Fruit fly (Drosophila melanogaster) whole organism, embryonic: ENCODE results near the gene CG33306.
A peak's percentile ranks its signal among the peaks of the same experiment; 100 is the strongest.

Experiments
- CG10431 ChIP-seq: fragments of 200-800 bp; sonication (Bioruptor generic); optimal IDR thresholded peaks from 3 replicates; lab custom pipeline; 2018; ENCODE audit warnings: missing biosample characterization, mild to moderate bottlenecking, missing genetic modification characterization
- CG10654 ChIP-seq: fragments of 200-800 bp; sonication (Bioruptor generic); optimal IDR thresholded peaks from 2 replicates; lab custom pipeline; 2016; ENCODE audit warnings: missing biosample characterization, missing genetic modification characterization
- CG11723 ChIP-seq: fragments of 200-800 bp; sonication (Bioruptor generic); optimal IDR thresholded peaks from 2 replicates; lab custom pipeline; 2017; ENCODE audit warnings: missing biosample characterization, mild to moderate bottlenecking, missing genetic modification characterization
- CG12219 ChIP-seq: fragments of 200-800 bp; sonication (Bioruptor generic); optimal IDR thresholded peaks from 3 replicates; lab custom pipeline; 2018; ENCODE audit warnings: missing biosample characterization, mild to moderate bottlenecking, missing genetic modification characterization
- CG12769 ChIP-seq: fragments of 200-800 bp; sonication (Bioruptor generic); optimal IDR thresholded peaks from 2 replicates; lab custom pipeline; 2019; ENCODE audit warnings: missing biosample characterization, mild to moderate bottlenecking, missing genetic modification characterization, moderate library complexity
- CG15601 ChIP-seq: fragments of 200-800 bp; sonication (Bioruptor generic); optimal IDR thresholded peaks from 3 replicates; lab custom pipeline; 2019; ENCODE audit warnings: missing biosample characterization, mild to moderate bottlenecking, missing genetic modification characterization, moderate library complexity
- CG18262 ChIP-seq: fragments of 200-800 bp; optimal IDR thresholded peaks from 3 replicates; lab custom pipeline; 2019; ENCODE audit warnings: missing biosample characterization, mild to moderate bottlenecking, missing genetic modification characterization, moderate library complexity
- CG18476 ChIP-seq: fragments of 200-800 bp; sonication (Bioruptor generic); optimal IDR thresholded peaks from 2 replicates; lab custom pipeline; 2016; ENCODE audit warnings: missing biosample characterization, mild to moderate bottlenecking, missing genetic modification characterization
- CG2116 ChIP-seq: fragments of 200-800 bp; sonication (Bioruptor generic); optimal IDR thresholded peaks from 3 replicates; lab custom pipeline; 2018; ENCODE audit warnings: missing biosample characterization, mild to moderate bottlenecking, missing genetic modification characterization
- CG2129 ChIP-seq: fragments of 200-800 bp; sonication (Bioruptor generic); IDR thresholded peaks from 2 replicates; pipeline ENCODE4 v1.3.6; 2022; ENCODE audit warnings: missing biosample characterization, missing genetic modification characterization; ENCODE audit not compliant: partially characterized antibody
- CG2889 ChIP-seq: fragments of 200-800 bp; sonication (Bioruptor generic); IDR thresholded peaks from 3 replicates; pipeline ENCODE4 v1.3.6; 2022; ENCODE audit warnings: missing biosample characterization, missing genetic modification characterization
- CG3065 ChIP-seq: fragments of 200-800 bp; sonication (Bioruptor generic); optimal IDR thresholded peaks from 2 replicates; lab custom pipeline; 2016; ENCODE audit warnings: missing biosample characterization, missing genetic modification characterization
- CG31224 ChIP-seq: fragments of 200-800 bp; sonication (Bioruptor generic); IDR thresholded peaks from 2 replicates; pipeline ENCODE4 v1.3.6; 2022; ENCODE audit warnings: missing biosample characterization, missing genetic modification characterization
- CG3726 ChIP-seq: fragments of 200-800 bp; sonication (Bioruptor generic); IDR thresholded peaks from 3 replicates; pipeline ENCODE4, ENCODE4 v1.3.6; 2022; ENCODE audit warnings: missing biosample characterization, missing genetic modification characterization
- CG3995 ChIP-seq: fragments of 200-800 bp; sonication (Bioruptor generic); optimal IDR thresholded peaks from 3 replicates; lab custom pipeline; 2016; ENCODE audit warnings: missing biosample characterization, missing genetic modification characterization
- CG4360 ChIP-seq: fragments of 200-800 bp; sonication (Bioruptor generic); IDR thresholded peaks from 2 replicates; pipeline ENCODE4 v1.3.6; 2022; ENCODE audit warnings: missing biosample characterization, missing genetic modification characterization
- CG6175 ChIP-seq: fragments of 200-800 bp; sonication (Bioruptor generic); IDR thresholded peaks from 3 replicates; pipeline ENCODE4 v1.3.6; 2022; ENCODE audit warnings: missing biosample characterization, missing genetic modification characterization
- CG6683 ChIP-seq: fragments of 200-800 bp; sonication (Bioruptor generic); optimal IDR thresholded peaks from 2 replicates; lab custom pipeline; 2017; ENCODE audit warnings: missing biosample characterization, mild to moderate bottlenecking, missing genetic modification characterization, missing genetic modification reagents
- CG6854 ChIP-seq: fragments of 200-800 bp; sonication (Bioruptor generic); optimal IDR thresholded peaks from 3 replicates; lab custom pipeline; 2017; ENCODE audit warnings: missing biosample characterization, mild to moderate bottlenecking, missing genetic modification characterization
- CG7963 ChIP-seq: fragments of 200-800 bp; sonication (Bioruptor generic); IDR thresholded peaks from 3 replicates; pipeline ENCODE4 v1.3.6; 2022; ENCODE audit warnings: missing biosample characterization, missing genetic modification characterization; ENCODE audit not compliant: partially characterized antibody
- CG9817 ChIP-seq: fragments of 200-800 bp; sonication (Bioruptor generic); optimal IDR thresholded peaks from 2 replicates; lab custom pipeline; 2018; ENCODE audit warnings: missing biosample characterization, mild to moderate bottlenecking, missing genetic modification characterization, moderate library complexity
- Chrac-16 ChIP-seq: fragments of 200-800 bp; sonication (Bioruptor generic); optimal IDR thresholded peaks from 3 replicates; lab custom pipeline; 2016; ENCODE audit warnings: missing biosample characterization, missing genetic modification characterization
- CkIIα-i1 ChIP-seq: fragments of 200-800 bp; sonication (Bioruptor generic); IDR thresholded peaks from 2 replicates; pipeline ENCODE4 v1.3.6; 2022; ENCODE audit warnings: missing biosample characterization, missing genetic modification characterization
- CrebB ChIP-seq: fragments of 200-800 bp; sonication (Bioruptor generic); optimal IDR thresholded peaks from 3 replicates; lab custom pipeline; 2018; ENCODE audit warnings: missing biosample characterization, mild to moderate bottlenecking, missing genetic modification characterization
- Dip3 ChIP-seq: fragments of 200-800 bp; sonication (Bioruptor generic); optimal IDR thresholded peaks from 3 replicates; lab custom pipeline; 2016; ENCODE audit warnings: missing biosample characterization, missing genetic modification characterization
- Elba2 ChIP-seq: fragments of 200-800 bp; sonication (Bioruptor generic); optimal IDR thresholded peaks from 3 replicates; lab custom pipeline; 2016; ENCODE audit warnings: missing biosample characterization, missing genetic modification characterization
- Mrtf ChIP-seq: fragments of 200-800 bp; sonication (Bioruptor generic); IDR thresholded peaks from 3 replicates; pipeline ENCODE4 v1.3.6; 2022; ENCODE audit warnings: missing biosample characterization, missing genetic modification characterization
- Myb ChIP-seq: fragments of 200-800 bp; sonication (Bioruptor generic); optimal IDR thresholded peaks from 2 replicates; lab custom pipeline; 2016; ENCODE audit warnings: missing biosample characterization, missing genetic modification characterization
- Sry-δ ChIP-seq: fragments of 200-800 bp; sonication (Bioruptor generic); optimal IDR thresholded peaks from 2 replicates; lab custom pipeline; 2016; ENCODE audit warnings: missing biosample characterization, missing genetic modification characterization
- ato ChIP-seq: fragments of 200-800 bp; sonication (Bioruptor generic); IDR thresholded peaks from 2 replicates; pipeline ENCODE4 v1.3.6; 2022; ENCODE audit warnings: missing biosample characterization, missing genetic modification characterization; ENCODE audit not compliant: partially characterized antibody
- cad ChIP-seq: fragments of >200 bp; optimal IDR thresholded peaks from 2 replicates; lab custom pipeline; 2017; ENCODE audit warnings: missing biosample characterization, missing genetic modification characterization
- chinmo ChIP-seq: fragments of 200-800 bp; sonication (Bioruptor generic); IDR thresholded peaks from 4 replicates; pipeline ENCODE4 v1.3.6; 2022; ENCODE audit warnings: missing biosample characterization, missing genetic modification characterization; ENCODE audit not compliant: partially characterized antibody
- chm ChIP-seq: fragments of 200-800 bp; sonication (Bioruptor generic); IDR thresholded peaks from 2 replicates; pipeline ENCODE4 v1.3.6; 2022; ENCODE audit warnings: missing biosample characterization, missing genetic modification characterization
- emc ChIP-seq: fragments of 200-800 bp; sonication (Bioruptor generic); optimal IDR thresholded peaks from 2 replicates; lab custom pipeline; 2016; ENCODE audit warnings: missing biosample characterization, missing genetic modification characterization
- exex ChIP-seq: fragments of 200-800 bp; sonication (Bioruptor generic); optimal IDR thresholded peaks from 4 replicates; lab custom pipeline; 2018; ENCODE audit warnings: missing biosample characterization, mild to moderate bottlenecking, missing genetic modification characterization, moderate library complexity
- gce ChIP-seq: fragments of 200-800 bp; sonication (Bioruptor generic); IDR thresholded peaks from 3 replicates; pipeline ENCODE4 v1.3.6; 2022; ENCODE audit warnings: missing biosample characterization, missing genetic modification characterization
- gcm ChIP-seq: fragments of 200-800 bp; sonication (Bioruptor generic); optimal IDR thresholded peaks from 2 replicates; lab custom pipeline; 2019; ENCODE audit warnings: missing biosample characterization, mild to moderate bottlenecking, missing genetic modification characterization, moderate library complexity
- hb ChIP-seq: fragments of 200-800 bp; sonication (Bioruptor generic); IDR thresholded peaks from 3 replicates; pipeline ENCODE4 v1.3.6; 2022; ENCODE audit warnings: missing biosample characterization, missing genetic modification characterization; ENCODE audit not compliant: partially characterized antibody
- luna ChIP-seq: fragments of 200-800 bp; sonication (Bioruptor generic); optimal IDR thresholded peaks from 2 replicates; lab custom pipeline; 2016; ENCODE audit warnings: missing biosample characterization, missing genetic modification characterization
- pan ChIP-seq, 4 experiments: fragments of >200 bp in 3 of 4; fragments of 200-800 bp in 1 of 4; sonication (Bioruptor generic) in 1 of 4; optimal IDR thresholded peaks in 3 of 4; IDR thresholded peaks in 1 of 4; 2 replicates each; pipeline versions ENCODE4 v1.3.6 to Lab custom; 2017 to 2022; ENCODE audit warnings: missing biosample characterization in 2 of 4, missing genetic modification characterization in 2 of 4, mixed read lengths in 1 of 4
- pfk ChIP-seq: fragments of 200-800 bp; sonication (Bioruptor generic); optimal IDR thresholded peaks from 2 replicates; lab custom pipeline; 2018; ENCODE audit warnings: missing biosample characterization, mild to moderate bottlenecking, missing genetic modification characterization, moderate library complexity
- pita ChIP-seq: fragments of 200-800 bp; sonication (Bioruptor generic); optimal IDR thresholded peaks from 2 replicates; lab custom pipeline; 2017; ENCODE audit warnings: missing biosample characterization, mild to moderate bottlenecking, missing genetic modification characterization
- pzg ChIP-seq: fragments of 200-800 bp; sonication (Bioruptor generic); optimal IDR thresholded peaks from 3 replicates; lab custom pipeline; 2018; ENCODE audit warnings: missing biosample characterization, mild to moderate bottlenecking, missing genetic modification characterization, moderate library complexity
- seq ChIP-seq: fragments of 200-800 bp; sonication (Bioruptor generic); IDR thresholded peaks from 2 replicates; pipeline ENCODE4 v1.3.6; 2022; ENCODE audit warnings: missing biosample characterization, missing genetic modification characterization
- slbo ChIP-seq: fragments of 200-800 bp; sonication (Bioruptor generic); IDR thresholded peaks from 2 replicates; pipeline ENCODE4 v1.3.6; 2022; ENCODE audit warnings: missing biosample characterization, missing genetic modification characterization
- stwl ChIP-seq: fragments of 200-800 bp; sonication (Bioruptor generic); optimal IDR thresholded peaks from 3 replicates; lab custom pipeline; 2018; ENCODE audit warnings: missing biosample characterization, mild to moderate bottlenecking, missing genetic modification characterization, moderate library complexity
- tin ChIP-seq: fragments of 200-800 bp; sonication (Bioruptor generic); optimal IDR thresholded peaks from 3 replicates; lab custom pipeline; 2016; ENCODE audit warnings: missing biosample characterization, missing genetic modification characterization
- twi ChIP-seq: fragments of 200-800 bp; optimal IDR thresholded peaks from 2 replicates; lab custom pipeline; 2019; ENCODE audit warnings: missing biosample characterization, mild to moderate bottlenecking, missing genetic modification characterization, moderate library complexity
- vvl ChIP-seq: fragments of 200-800 bp; sonication (Bioruptor generic); IDR thresholded peaks from 2 replicates; pipeline ENCODE4 v1.3.6; 2022; ENCODE audit warnings: missing biosample characterization, missing genetic modification characterization
- wek ChIP-seq: fragments of 200-800 bp; sonication (Bioruptor generic); optimal IDR thresholded peaks from 3 replicates; lab custom pipeline; 2018; ENCODE audit warnings: missing biosample characterization, mild to moderate bottlenecking, missing genetic modification characterization, moderate library complexity

CG33306 gene

dm6 chr2L:13803032-13803661, 40.4 kb downstream of the CG33306 start, which contains the start of gene CAH1 (continued):
- TF ChIP-seq gce = no peak
- no peak for TF ChIP-seq CG10431 (GFP tag; lab: Kevin White, UChicago)
- no peak for TF ChIP-seq CG31224
- peak; percentile 71 for TF ChIP-seq exex (tag; lab: Kevin White, UChicago)
- no peak for TF ChIP-seq CG7963 (GFP tag; lab: Robert Waterston, UW)
- no peak for TF ChIP-seq pita (GFP tag; lab: Kevin White, UChicago)
- no peak for TF ChIP-seq Chrac-16 (GFP tag; lab: Kevin White, UChicago)
- no peak for TF ChIP-seq CG3065 (GFP tag; lab: Kevin White, UChicago)
- TF ChIP-seq Dip3 = no peak
- TF ChIP-seq CkIIα-i1 (GFP tag; lab: Robert Waterston, UW) = no peak
- no peak for TF ChIP-seq pzg (GFP tag; lab: Kevin White, UChicago)
- TF ChIP-seq emc (GFP tag; lab: Kevin White, UChicago) = no peak
- TF ChIP-seq CG18262 (tag; lab: Kevin White, UChicago) = no peak
- TF ChIP-seq CG6683 = no peak
- TF ChIP-seq CG2889 (GFP tag; lab: Robert Waterston, UW) = no peak
- TF ChIP-seq stwl (tag; lab: Kevin White, UChicago) = no peak
- TF ChIP-seq CG10654 (GFP tag; lab: Kevin White, UChicago) = no peak
- TF ChIP-seq pan (optimal IDR thresholded peaks at IDR 0.05; lab: Kevin White, UChicago) = no peak
- TF ChIP-seq pan (GFP tag; optimal IDR thresholded peaks at IDR 0.05 in 1 of 2, IDR thresholded peaks at IDR 0.05 in 1 of 2) = peak in 1 of 2 experiments; percentile 40
- no peak for TF ChIP-seq Mrtf
- TF ChIP-seq CrebB = no peak
- TF ChIP-seq hb (GFP tag; lab: Robert Waterston, UW) = no peak
- no peak for TF ChIP-seq Myb (GFP tag; lab: Kevin White, UChicago)
- TF ChIP-seq seq = no peak
- TF ChIP-seq Elba2 (GFP tag; lab: Kevin White, UChicago) = no peak
- no peak for TF ChIP-seq CG15601 (tag; lab: Kevin White, UChicago)
- no peak for TF ChIP-seq luna (GFP tag; lab: Kevin White, UChicago)
- no peak for TF ChIP-seq wek (GFP tag; lab: Kevin White, UChicago)
- TF ChIP-seq CG9817 (tag; lab: Kevin White, UChicago) = no peak
- TF ChIP-seq CG2129 (GFP tag; lab: Robert Waterston, UW) = no peak
- 0 out of 3 replicates have a peak, but pooled peaks have one; percentile 61 for TF ChIP-seq CG6175 (GFP tag; lab: Robert Waterston, UW)
- TF ChIP-seq chinmo (GFP tag; lab: Robert Waterston, UW) = peak; percentile 93
- TF ChIP-seq ato (GFP tag; lab: Robert Waterston, UW) = no peak
- TF ChIP-seq cad (GFP tag; lab: Kevin White, UChicago) = no peak
- no peak for TF ChIP-seq CG11723 (GFP tag; lab: Kevin White, UChicago)
- no peak for TF ChIP-seq chm (GFP tag; lab: Robert Waterston, UW)
- no peak for TF ChIP-seq twi
- peak; percentile 57; the same call in 1 of the 2 replicates for TF ChIP-seq vvl (GFP tag; lab: Robert Waterston, UW)
- no peak for TF ChIP-seq Sry-δ (GFP tag; lab: Kevin White, UChicago)
- no peak for TF ChIP-seq CG3726 (GFP tag; lab: Robert Waterston, UW)
- no peak for TF ChIP-seq CG6854 (GFP tag; lab: Kevin White, UChicago)
- TF ChIP-seq slbo (GFP tag; lab: Robert Waterston, UW) = 0 out of 2 replicates have a peak, but pooled peaks have one; percentile 5
- peak; percentile 83 for TF ChIP-seq CG12769 (tag; lab: Kevin White, UChicago)
- no peak for TF ChIP-seq CG4360
- TF ChIP-seq CG2116 (GFP tag; lab: Kevin White, UChicago) = no peak
- no peak for TF ChIP-seq CG18476 (GFP tag; lab: Kevin White, UChicago)
- no peak for TF ChIP-seq pfk
- TF ChIP-seq CG12219 (GFP tag; lab: Kevin White, UChicago) = no peak
- no peak for TF ChIP-seq gcm (GFP tag; lab: Kevin White, UChicago)
- TF ChIP-seq tin (GFP tag; lab: Kevin White, UChicago) = no peak
- TF ChIP-seq CG3995 = no peak
